Worm (Caenorhabditis elegans) whole organism, mixed stage, embryonic: ENCODE data around the gene clh-4.

Source experiments
- blmp-1 ChIP-seq: fragments of 150-350 bp; optimal IDR thresholded peaks from 2 replicates; lab custom pipeline; 2014; ENCODE audit warnings: missing biosample characterization, missing genetic modification characterization
- cnd-1 ChIP-seq: fragments of 200-800 bp; sonication (Bioruptor generic); optimal IDR thresholded peaks from 2 replicates; lab custom pipeline; 2018; ENCODE audit warnings: mild to moderate bottlenecking, missing genetic modification characterization, missing compliant biosample characterization
- mls-2 ChIP-seq: sonication (generic microtip); optimal IDR thresholded peaks from 2 replicates; lab custom pipeline; 2016; ENCODE audit warnings: mild to moderate bottlenecking, missing genetic modification characterization, moderate library complexity, missing compliant biosample characterization
- nhr-237 ChIP-seq: fragments of 150-350 bp; optimal IDR thresholded peaks from 2 replicates; lab custom pipeline; 2014; ENCODE audit warnings: missing biosample characterization, missing genetic modification characterization
- nhr-28 ChIP-seq: fragments of 150-350 bp; optimal IDR thresholded peaks from 2 replicates; lab custom pipeline; 2014; ENCODE audit warnings: missing biosample characterization, missing genetic modification characterization
- snpc-4 ChIP-seq: fragments of 150-350 bp; optimal IDR thresholded peaks from 2 replicates; lab custom pipeline; 2014; ENCODE audit warnings: missing biosample characterization, missing genetic modification characterization
- unc-39 ChIP-seq: fragments of 150-350 bp; optimal IDR thresholded peaks from 2 replicates; lab custom pipeline; 2014; ENCODE audit warnings: missing biosample characterization, missing genetic modification characterization
- unc-62 ChIP-seq: fragments of 150-350 bp; optimal IDR thresholded peaks from 2 replicates; lab custom pipeline; 2014; ENCODE audit warnings: missing biosample characterization, missing genetic modification reagents, missing genetic modification characterization
- ztf-11 ChIP-seq: fragments of 150-350 bp; optimal IDR thresholded peaks from 2 replicates; lab custom pipeline; 2014; ENCODE audit warnings: missing biosample characterization, missing genetic modification characterization

ce11 chrX:4111416-4111815 lies 11.0 kb upstream of the clh-4 start, which contains the start of gene F09F9.2:
- TF ChIP-seq unc-39 (tag; lab: Kevin White, UChicago): no peak
- no peak for TF ChIP-seq snpc-4 (tag; lab: Kevin White, UChicago)
- no peak for TF ChIP-seq nhr-237 (tag; lab: Kevin White, UChicago)
- no peak for TF ChIP-seq ztf-11 (tag; lab: Kevin White, UChicago)
- no peak for TF ChIP-seq mls-2 (tag; lab: Kevin White, UChicago)
- TF ChIP-seq cnd-1 (tag; lab: Kevin White, UChicago): no peak
- TF ChIP-seq unc-62 (GFP tag; lab: Kevin White, UChicago): no peak
- no peak for TF ChIP-seq nhr-28 (tag; lab: Kevin White, UChicago)
- TF ChIP-seq blmp-1 (tag; lab: Kevin White, UChicago): no peak
